Fruit fly (Drosophila melanogaster): Measurements from ENCODE around the gene ChLD3.

The ChLD3 gene

DNA sequence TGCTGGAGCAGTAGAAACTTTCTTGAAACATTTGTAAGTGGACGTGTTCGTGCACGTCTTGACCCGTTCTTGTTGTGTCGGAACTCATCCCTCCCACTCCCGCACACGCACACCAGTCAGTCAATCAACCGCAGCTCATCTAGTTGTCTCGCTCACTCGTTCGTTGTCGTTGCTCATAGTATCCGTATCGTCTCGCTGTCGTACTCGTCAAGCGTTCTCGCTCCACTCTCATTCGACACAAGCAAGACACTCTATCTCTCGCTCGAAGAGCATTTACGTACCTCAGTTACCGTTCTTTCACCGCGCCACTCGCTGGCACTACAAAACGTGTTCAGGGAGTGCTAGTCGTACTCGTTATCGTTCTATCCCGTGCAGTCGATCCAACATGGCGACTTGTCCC lies 48.9 kb downstream of the ChLD3 start:
- TF ChIP-seq salr (GFP tag; optimal IDR thresholded peaks at IDR 0.05) (no peak), CG3919 (GFP tag; optimal IDR thresholded peaks at IDR 0.05) (no peak), CG1621 (tag; optimal IDR thresholded peaks at IDR 0.05) (no peak), Smox (GFP tag; optimal IDR thresholded peaks at IDR 0.05) (no peak), ss (GFP tag; optimal IDR thresholded peaks at IDR 0.05) (no peak), Hr39 (GFP tag; optimal IDR thresholded peaks at IDR 0.05) (no peak), Eip78C (GFP tag) (no peak), CG8319 (GFP tag; optimal IDR thresholded peaks at IDR 0.05) (no peak), CG8632 (GFP tag; optimal IDR thresholded peaks at IDR 0.05) (no peak)

DNA sequence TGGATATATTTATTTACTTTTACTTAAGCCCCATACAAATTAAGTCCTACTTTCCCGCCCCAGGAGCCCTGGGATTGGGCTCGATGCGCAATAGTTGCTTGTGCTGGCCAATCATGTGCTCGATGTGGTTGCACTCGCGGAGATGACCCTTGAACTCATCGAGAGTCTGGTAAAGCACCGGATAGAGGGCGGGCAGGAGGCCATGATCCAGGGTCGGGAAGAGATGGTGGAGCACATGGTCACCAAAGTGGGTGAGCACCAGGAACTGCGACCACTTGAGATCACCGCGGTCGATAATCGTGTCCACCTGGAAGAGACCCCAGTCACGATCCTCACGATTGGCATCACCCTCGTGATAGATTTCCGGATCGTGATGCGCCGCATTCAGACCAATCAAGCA lies 50.2 kb downstream of the ChLD3 start:
- TF ChIP-seq dsx (GFP tag; optimal IDR thresholded peaks at IDR 0.05; ENCODE audit: poor library complexity, severe bottlenecking) = no peak
- TF ChIP-seq svp (GFP tag) = peak; percentile 53

DNA sequence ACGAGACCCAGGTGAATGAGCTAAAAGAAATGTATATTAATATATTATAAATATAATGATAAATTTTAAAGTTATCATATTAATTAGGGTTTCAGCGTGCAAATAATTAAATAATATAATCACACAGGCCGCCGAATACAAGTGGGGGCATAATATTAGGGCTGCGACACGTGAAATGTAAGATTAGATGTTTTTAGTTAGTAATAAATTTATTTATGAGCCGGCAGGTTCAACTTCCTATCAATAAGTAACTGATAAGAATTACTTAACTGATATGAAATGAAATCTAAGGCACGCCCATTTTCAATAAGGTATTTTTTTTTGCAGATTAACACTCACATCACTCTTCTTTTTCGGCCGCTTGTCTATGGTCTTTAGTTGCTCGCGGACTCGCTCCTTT lies 51.2 kb downstream of the ChLD3 start:
- TF ChIP-seq Gug (GFP tag; IDR thresholded peaks at IDR 0.05) (no peak), acj6 (GFP tag; optimal IDR thresholded peaks at IDR 0.05) (no peak), CG8632 (GFP tag; optimal IDR thresholded peaks at IDR 0.05) (no peak), Hr39 (GFP tag; optimal IDR thresholded peaks at IDR 0.05) (no peak), CG16779 (tag; optimal IDR thresholded peaks at IDR 0.05) (no peak), CG34406 (GFP tag; optimal IDR thresholded peaks at IDR 0.05) (no peak), Sox15 (GFP tag; optimal IDR thresholded peaks at IDR 0.05) (no peak), fd85E (GFP tag; optimal IDR thresholded peaks at IDR 0.05) (no peak), achi (GFP tag; optimal IDR thresholded peaks at IDR 0.05) (no peak), Blimp-1 (GFP tag; optimal IDR thresholded peaks at IDR 0.05) (no peak), CG11294 (GFP tag; IDR thresholded peaks at IDR 0.05) (no peak), CG3032 (tag; optimal IDR thresholded peaks at IDR 0.05) (no peak), cyc (GFP tag; optimal IDR thresholded peaks at IDR 0.05) (no peak)

DNA sequence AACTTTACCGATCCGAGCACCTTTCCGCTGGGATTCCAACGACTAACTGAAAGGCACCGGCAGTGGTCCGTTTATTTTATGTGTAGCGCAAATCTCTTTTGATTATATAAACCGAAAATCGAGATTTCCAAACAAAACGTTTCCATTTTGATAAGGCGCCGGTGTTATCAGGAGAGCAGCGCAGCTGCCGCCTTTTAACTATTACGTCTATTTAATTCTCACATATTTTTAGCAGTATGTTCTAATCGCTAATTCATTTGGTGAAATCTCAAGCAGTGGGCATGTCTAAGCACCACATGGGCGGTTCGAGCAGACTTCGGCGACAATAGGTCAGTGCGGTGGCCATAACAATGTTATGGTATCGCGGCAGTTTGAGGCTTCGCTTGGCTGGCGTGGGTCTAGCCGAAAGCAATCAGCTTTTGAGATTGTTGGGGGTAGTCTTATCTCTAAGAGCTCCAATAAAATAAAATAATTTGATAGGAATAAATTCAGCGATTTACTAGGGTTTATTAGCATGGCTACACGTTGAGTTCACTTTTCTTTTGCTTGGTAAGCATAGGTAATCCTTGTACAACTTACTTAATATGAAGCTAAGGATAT lies 52.1 kb downstream of the ChLD3 start, which contains the start of gene Cyt-b5-r:
Cyt-b5-r (minus strand) TSS at position 51 of the 600 bp plus-strand sequence.
- TF ChIP-seq CG1621 (tag; optimal IDR thresholded peaks at IDR 0.05) = no peak
- no peak for TF ChIP-seq salr (GFP tag; optimal IDR thresholded peaks at IDR 0.05)
- peak; percentile 89 for TF ChIP-seq svp (GFP tag)
- no peak for TF ChIP-seq CG8119 (GFP tag; IDR thresholded peaks at IDR 0.05)
- no peak for TF ChIP-seq CG11902 (GFP tag; optimal IDR thresholded peaks at IDR 0.05)
- no peak for TF ChIP-seq Sox14 (GFP tag; optimal IDR thresholded peaks at IDR 0.05)
- no peak for TF ChIP-seq dac (GFP tag; optimal IDR thresholded peaks at IDR 0.05)
- TF ChIP-seq fd59A (GFP tag; optimal IDR thresholded peaks at IDR 0.05) = no peak
- TF ChIP-seq vri (GFP tag; optimal IDR thresholded peaks at IDR 0.05) = peak; percentile 82
- TF ChIP-seq esn (GFP tag; optimal IDR thresholded peaks at IDR 0.05) = no peak
- no peak for TF ChIP-seq CG7368 (GFP tag; optimal IDR thresholded peaks at IDR 0.05)

DNA sequence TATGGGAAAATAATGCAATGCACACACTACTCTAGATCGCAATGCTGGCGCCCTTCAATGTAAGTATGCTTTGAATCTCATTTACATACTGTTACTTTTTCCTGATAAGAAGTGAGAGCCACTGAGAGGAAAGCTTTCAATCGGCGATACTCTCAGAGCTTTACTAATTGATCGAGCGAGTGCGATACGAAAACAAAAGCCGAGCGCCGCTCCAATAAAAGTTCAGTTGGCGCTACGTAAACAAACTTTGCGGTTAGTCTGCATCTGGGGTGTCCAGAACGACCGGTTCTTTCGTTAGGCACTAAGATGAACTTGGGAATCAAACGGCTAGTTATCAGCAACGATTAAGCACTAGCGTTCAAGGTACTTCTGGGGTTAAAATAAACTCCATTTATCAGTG lies 52.7 kb downstream of the ChLD3 start, which contains the start of gene CG17928:
CG17928 (plus strand) TSS at position 224 of the 400 bp plus-strand sequence.
- TF ChIP-seq fkh (GFP tag; optimal IDR thresholded peaks at IDR 0.05) = peak; percentile 16
- TF ChIP-seq CG3919 (GFP tag; optimal IDR thresholded peaks at IDR 0.05) = no peak
